Worm (Caenorhabditis elegans) whole organism, late embryonic: ENCODE measurements around the gene W02A2.8.

Experiments used
- fax-1 ChIP-seq: sonication (generic microtip); optimal IDR thresholded peaks from 2 replicates; lab custom pipeline; 2016; ENCODE audit warnings: missing genotype, missing genetic modification characterization, missing compliant biosample characterization
- npax-4 ChIP-seq: sonication (generic microtip); optimal IDR thresholded peaks from 2 replicates; lab custom pipeline; 2016; ENCODE audit warnings: missing genetic modification characterization, missing compliant biosample characterization
- sox-4 ChIP-seq: sonication (generic microtip); optimal IDR thresholded peaks from 2 replicates; lab custom pipeline; 2017; ENCODE audit warnings: mild to moderate bottlenecking, missing genetic modification characterization, inconsistent platforms, missing compliant biosample characterization
- tbx-7 ChIP-seq: sonication (generic microtip); optimal IDR thresholded peaks from 2 replicates; lab custom pipeline; 2016; ENCODE audit warnings: missing genotype, missing genetic modification characterization, missing compliant biosample characterization

DNA sequence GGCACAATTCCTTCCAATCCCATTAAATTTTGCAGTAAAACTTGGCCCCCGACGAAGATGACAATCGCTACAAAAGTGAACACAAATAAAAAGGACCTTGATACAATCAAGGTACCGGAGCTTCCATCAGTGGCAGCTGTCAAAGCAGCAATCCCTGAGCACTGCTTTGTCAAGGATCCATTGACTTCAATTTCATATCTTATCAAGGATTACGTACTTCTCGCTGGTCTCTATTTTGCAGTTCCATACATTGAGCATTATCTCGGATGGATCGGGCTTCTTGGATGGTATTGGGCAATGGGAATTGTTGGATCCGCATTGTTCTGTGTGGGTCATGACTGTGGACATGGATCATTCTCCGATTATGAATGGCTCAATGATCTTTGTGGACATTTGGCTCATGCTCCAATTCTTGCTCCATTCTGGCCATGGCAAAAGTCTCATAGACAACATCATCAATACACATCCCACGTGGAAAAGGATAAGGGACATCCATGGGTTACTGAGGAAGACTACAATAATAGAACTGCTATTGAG is 34.5 kb downstream of the W02A2.8 start, which contains the start of gene fat-2:
- TF ChIP-seq fax-1 (tag; lab: Kevin White, UChicago) = no peak
- no peak for TF ChIP-seq tbx-7 (tag; lab: Kevin White, UChicago)
- TF ChIP-seq sox-4 (tag; lab: Kevin White, UChicago) = no peak
- TF ChIP-seq npax-4 = no peak
